Worm (Caenorhabditis elegans) whole organism, L1 larva: ENCODE results near the gene Y73B6BL.23.

Experiments used
- C34B4.2 ChIP-seq: sonication (generic microtip); optimal IDR thresholded peaks from 2 replicates; lab custom pipeline; 2017; ENCODE audit warnings: mild to moderate bottlenecking, missing genetic modification characterization, missing compliant biosample characterization
- aha-1 ChIP-seq: fragments of 150-350 bp; optimal IDR thresholded peaks from 2 replicates; lab custom pipeline; 2014; ENCODE audit warnings: missing biosample characterization, missing genetic modification characterization
- ama-1 ChIP-seq: fragments of 150-350 bp; optimal IDR thresholded peaks from 2 replicates; lab custom pipeline; 2014
- blmp-1 ChIP-seq: fragments of 150-350 bp; optimal IDR thresholded peaks from 2 replicates; lab custom pipeline; 2014; ENCODE audit warnings: missing biosample characterization, missing genetic modification characterization
- ceh-63 ChIP-seq: fragments of 200-800 bp; sonication (Bioruptor generic); optimal IDR thresholded peaks from 2 replicates; lab custom pipeline; 2018; ENCODE audit warnings: mild to moderate bottlenecking, missing genetic modification characterization, missing compliant biosample characterization
- ceh-8 ChIP-seq: fragments of 200-800 bp; sonication (Bioruptor generic); optimal IDR thresholded peaks from 2 replicates; lab custom pipeline; 2018; ENCODE audit warnings: mild to moderate bottlenecking, missing genetic modification characterization, moderate library complexity, missing compliant biosample characterization
- dsc-1 ChIP-seq: sonication (generic microtip); optimal IDR thresholded peaks from 2 replicates; lab custom pipeline; 2016; ENCODE audit warnings: mild to moderate bottlenecking, missing genetic modification characterization, missing compliant biosample characterization
- efl-1 ChIP-seq, 4 experiments: fragments of 150-350 bp; optimal IDR thresholded peaks in 3 of 4; peaks in 1 of 4; 1 replicate in 1 of 4; 2 replicates in 3 of 4; lab custom pipeline; 2014; ENCODE audit warnings: missing biosample characterization in 2 of 4, missing genetic modification characterization in 2 of 4, missing genetic modification reagents in 2 of 4
- egl-13 ChIP-seq: sonication (generic microtip); optimal IDR thresholded peaks from 2 replicates; lab custom pipeline; 2016; ENCODE audit warnings: missing genotype, missing genetic modification reagents, missing genetic modification characterization, missing compliant biosample characterization
- elt-2 ChIP-seq: sonication (generic microtip); optimal IDR thresholded peaks from 2 replicates; lab custom pipeline; 2016; ENCODE audit warnings: missing genetic modification characterization, mild to moderate bottlenecking, inconsistent platforms, missing compliant biosample characterization, missing genetic modification reagents
- elt-3 ChIP-seq, 6 experiments: fragments of 150-350 bp in 1 of 6; sonication (generic microtip); optimal IDR thresholded peaks; 2 replicates each; lab custom pipeline; 2017 to 2018; ENCODE audit warnings: missing biosample characterization in 6 of 6, missing genetic modification characterization in 6 of 6, inconsistent platforms in 1 of 6
- fkh-10 ChIP-seq: sonication (generic microtip); optimal IDR thresholded peaks from 2 replicates; lab custom pipeline; 2017; ENCODE audit warnings: missing biosample characterization, missing genetic modification reagents, missing genetic modification characterization
- fos-1 ChIP-seq: fragments of 150-350 bp; optimal IDR thresholded peaks from 2 replicates; lab custom pipeline; 2014; ENCODE audit warnings: missing biosample characterization, missing genetic modification characterization
- grh-1 ChIP-seq: fragments of 200-800 bp; sonication (Bioruptor generic); IDR thresholded peaks from 2 replicates; pipeline ENCODE4 v1.3.6; 2022; ENCODE audit warnings: missing genetic modification reagents, missing genetic modification characterization, missing compliant biosample characterization
- hlh-4 ChIP-seq: sonication (generic microtip); optimal IDR thresholded peaks from 2 replicates; lab custom pipeline; 2016; ENCODE audit warnings: mild to moderate bottlenecking, missing genetic modification characterization, missing compliant biosample characterization
- irx-1 ChIP-seq: sonication (generic microtip); optimal IDR thresholded peaks from 2 replicates; lab custom pipeline; 2016; ENCODE audit warnings: missing genetic modification characterization, missing compliant biosample characterization
- jun-1 ChIP-seq: fragments of 150-350 bp; optimal IDR thresholded peaks from 2 replicates; lab custom pipeline; 2014; ENCODE audit warnings: missing biosample characterization, missing genetic modification reagents, missing genetic modification characterization
- lin-13 ChIP-seq: fragments of 150-350 bp; optimal IDR thresholded peaks from 2 replicates; lab custom pipeline; 2014; ENCODE audit warnings: missing biosample characterization, missing genetic modification reagents, missing genetic modification characterization
- lin-14 ChIP-seq: fragments of 200-800 bp; sonication (Bioruptor generic); optimal IDR thresholded peaks from 2 replicates; lab custom pipeline; 2018; ENCODE audit warnings: mild to moderate bottlenecking, missing genetic modification characterization, moderate library complexity, missing compliant biosample characterization
- lin-35 ChIP-seq, 2 experiments: fragments of 150-350 bp; optimal IDR thresholded peaks; 2 replicates each; lab custom pipeline; 2014; ENCODE audit warnings: missing biosample characterization in 2 of 2, missing genetic modification characterization in 2 of 2, missing genetic modification reagents in 2 of 2
- lsy-2 ChIP-seq, 2 experiments: fragments of 150-350 bp; optimal IDR thresholded peaks; 2 replicates each; lab custom pipeline; 2014; ENCODE audit warnings: missing biosample characterization in 2 of 2, missing genetic modification characterization in 2 of 2
- mab-9 ChIP-seq: fragments of 200-800 bp; sonication (Bioruptor generic); IDR thresholded peaks from 2 replicates; pipeline ENCODE4 v1.3.6; 2022; ENCODE audit warnings: missing genetic modification reagents, missing genetic modification characterization, missing compliant biosample characterization
- mef-2 ChIP-seq: fragments of 150-350 bp; optimal IDR thresholded peaks from 2 replicates; lab custom pipeline; 2014; ENCODE audit warnings: missing biosample characterization, missing genetic modification characterization
- nhr-237 ChIP-seq: fragments of 150-350 bp; optimal IDR thresholded peaks from 2 replicates; lab custom pipeline; 2014; ENCODE audit warnings: missing biosample characterization, missing genetic modification characterization
- nhr-28 ChIP-seq: fragments of 150-350 bp; optimal IDR thresholded peaks from 2 replicates; lab custom pipeline; 2014; ENCODE audit warnings: missing biosample characterization, missing genetic modification characterization
- nhr-47 ChIP-seq: sonication (generic microtip); optimal IDR thresholded peaks from 2 replicates; lab custom pipeline; 2016; ENCODE audit warnings: mild to moderate bottlenecking, missing genetic modification characterization, moderate library complexity, missing compliant biosample characterization
- nhr-71 ChIP-seq: sonication (generic microtip); optimal IDR thresholded peaks from 2 replicates; lab custom pipeline; 2016; ENCODE audit warnings: mild to moderate bottlenecking, missing genetic modification characterization, moderate library complexity, missing compliant biosample characterization
- nhr-76 ChIP-seq: sonication (generic microtip); optimal IDR thresholded peaks from 2 replicates; lab custom pipeline; 2017; ENCODE audit warnings: missing biosample characterization, missing genetic modification characterization
- nhr-84 ChIP-seq: sonication (generic microtip); optimal IDR thresholded peaks from 2 replicates; lab custom pipeline; 2017; ENCODE audit warnings: missing biosample characterization, missing genetic modification characterization
- pag-3 ChIP-seq: sonication (generic microtip); optimal IDR thresholded peaks from 2 replicates; lab custom pipeline; 2017; ENCODE audit warnings: missing genetic modification characterization, mild to moderate bottlenecking, missing compliant biosample characterization, antibody characterized with exemption, borderline replicate concordance; ENCODE audit not compliant: insufficient read depth
- pqm-1 ChIP-seq: sonication (generic microtip); optimal IDR thresholded peaks from 3 replicates; lab custom pipeline; 2017; ENCODE audit warnings: missing biosample characterization, missing genetic modification characterization
- skn-1 ChIP-seq: fragments of 150-350 bp; optimal IDR thresholded peaks from 2 replicates; lab custom pipeline; 2014; ENCODE audit warnings: missing biosample characterization, missing genetic modification characterization
- swsn-7 ChIP-seq: sonication (generic microtip); optimal IDR thresholded peaks from 2 replicates; lab custom pipeline; 2016; ENCODE audit warnings: missing genetic modification characterization, missing compliant biosample characterization
- tlp-1 ChIP-seq: fragments of 150-350 bp; optimal IDR thresholded peaks from 2 replicates; lab custom pipeline; 2014; ENCODE audit warnings: missing biosample characterization, missing genetic modification characterization
- unc-98 ChIP-seq: fragments of 200-800 bp; sonication (Bioruptor generic); IDR thresholded peaks from 2 replicates; pipeline ENCODE4 v1.3.6; 2022; ENCODE audit warnings: missing genetic modification characterization, missing compliant biosample characterization
- ztf-11 ChIP-seq, 2 experiments: sonication (generic microtip); optimal IDR thresholded peaks; 2 replicates each; lab custom pipeline; 2016 to 2017; ENCODE audit warnings: missing genetic modification characterization in 2 of 2, missing biosample characterization in 1 of 2, missing compliant biosample characterization in 1 of 2
- ztf-4 ChIP-seq: fragments of 150-350 bp; optimal IDR thresholded peaks from 2 replicates; lab custom pipeline; 2014; ENCODE audit warnings: missing biosample characterization, missing genetic modification characterization

The Y73B6BL.23 gene

DNA sequence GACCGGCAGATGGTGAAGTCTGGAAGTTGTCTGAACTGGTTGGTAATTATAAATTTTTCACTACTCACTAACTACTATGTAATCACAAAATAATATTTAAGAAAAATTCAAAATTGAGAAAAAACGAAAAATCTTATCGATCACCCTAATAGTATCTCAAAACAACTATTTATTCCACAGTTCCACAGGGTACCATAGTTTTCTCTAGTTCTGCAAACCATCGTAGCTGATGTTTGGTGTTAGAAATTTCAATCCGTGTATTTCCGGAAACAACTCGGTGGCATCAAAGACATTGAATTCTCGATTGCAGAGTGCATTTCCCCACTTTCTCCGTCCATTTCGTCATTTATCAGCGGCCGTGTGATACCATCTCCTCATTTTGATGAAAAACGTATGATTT, 22.7 kb upstream of the Y73B6BL.23 start, which contains the start of gene Y73B6BL.31:
Gene Y73B6BL.31, plus strand, starts transcription at position 301 of the 400 bp plus-strand sequence.
- TF ChIP-seq egl-13 (tag; lab: Kevin White, UChicago) (no peak), fos-1 (tag; lab: Kevin White, UChicago) (no peak), irx-1 (tag; lab: Kevin White, UChicago) (no peak), fkh-10 (GFP tag; lab: Kevin White, UChicago) (no peak), pqm-1 (tag; lab: Kevin White, UChicago) (no peak), lin-13 (GFP tag; lab: Kevin White, UChicago) (no peak), mab-9 (no peak), ceh-63 (GFP tag; lab: Kevin White, UChicago) (no peak), efl-1 (optimal IDR thresholded peaks at IDR 0.05; lab: Kevin White, UChicago) (no peak), efl-1 (GFP tag; optimal IDR thresholded peaks at IDR 0.05 in 1 of 2; lab: Kevin White, UChicago) (no peak), ceh-8 (GFP tag; lab: Kevin White, UChicago) (no peak), aha-1 (tag; lab: Kevin White, UChicago) (no peak), ztf-11 (tag; optimal IDR thresholded peaks at IDR 0.05; lab: Kevin White, UChicago) (no peak), nhr-237 (tag; lab: Kevin White, UChicago) (no peak), nhr-76 (tag; lab: Kevin White, UChicago) (no peak), swsn-7 (no peak), nhr-84 (tag; lab: Kevin White, UChicago) (no peak), C34B4.2 (tag; lab: Kevin White, UChicago) (no peak), elt-3 (tag; optimal IDR thresholded peaks at IDR 0.05; lab: Kevin White, UChicago) (no peak), ama-1 (no peak), unc-98 (GFP tag; lab: Robert Waterston, UW) (no peak)

DNA sequence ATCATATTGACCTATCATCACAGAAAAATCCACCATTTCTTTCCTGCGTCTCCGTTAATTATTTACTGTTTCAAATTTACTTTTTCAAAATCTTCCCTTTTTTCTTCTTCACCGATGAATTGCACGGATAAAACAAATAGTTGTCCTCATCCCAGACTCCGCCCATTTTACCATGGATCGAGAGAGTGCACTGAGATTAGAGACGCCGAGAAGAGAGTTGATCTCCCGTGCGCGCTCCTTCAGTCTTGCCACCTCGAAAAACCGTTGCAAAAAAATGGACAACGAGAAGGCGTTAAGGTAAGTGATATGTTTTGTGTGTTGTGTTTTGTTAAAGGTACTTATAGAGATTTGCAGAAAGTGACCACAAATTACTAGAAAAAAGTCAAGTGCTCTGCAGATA, 19.2 kb upstream of the Y73B6BL.23 start, which contains the start of gene dlc-5:
Gene dlc-5, plus strand, starts transcription at position 154 of the 400 bp plus-strand sequence.
- no peak for TF ChIP-seq lin-13 (GFP tag; lab: Kevin White, UChicago)
- no peak for TF ChIP-seq mef-2 (tag; lab: Kevin White, UChicago)
- no peak for TF ChIP-seq dsc-1 (tag; lab: Kevin White, UChicago)
- TF ChIP-seq nhr-84 (tag; lab: Kevin White, UChicago): no peak
- TF ChIP-seq swsn-7: no peak
- TF ChIP-seq ceh-8 (GFP tag; lab: Kevin White, UChicago): no peak
- no peak for TF ChIP-seq blmp-1 (tag; lab: Kevin White, UChicago)
- TF ChIP-seq grh-1 (GFP tag; lab: Robert Waterston, UW): no peak
- no peak for TF ChIP-seq aha-1 (tag; lab: Kevin White, UChicago)
- no peak for TF ChIP-seq hlh-4 (tag; lab: Kevin White, UChicago)
- TF ChIP-seq jun-1: no peak
- no peak for TF ChIP-seq pag-3
- TF ChIP-seq ztf-4 (tag; lab: Kevin White, UChicago): no peak
- no peak for TF ChIP-seq lin-14 (GFP tag; lab: Kevin White, UChicago)
- TF ChIP-seq lsy-2 (tag; optimal IDR thresholded peaks at IDR 0.05; lab: Kevin White, UChicago): no peak

DNA sequence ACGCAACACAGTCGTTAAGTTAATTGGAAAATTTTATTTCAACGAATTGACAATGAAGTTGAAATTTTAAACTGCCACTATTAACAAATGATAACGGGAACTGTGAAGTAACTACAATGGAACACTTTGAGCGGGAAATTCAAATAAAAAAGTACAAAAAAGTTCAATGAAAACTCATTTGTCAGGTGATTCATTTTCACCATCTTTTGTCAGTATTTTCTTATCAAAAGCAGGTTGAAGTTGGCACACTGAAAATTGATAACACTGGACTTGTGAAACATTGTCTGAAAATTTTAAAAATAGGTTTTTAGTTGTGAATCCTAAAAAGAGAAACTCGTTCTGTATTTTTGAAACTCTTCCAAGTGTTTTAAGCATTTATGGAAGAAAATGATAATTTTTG, 14.5 kb upstream of the Y73B6BL.23 start:
- peak in 1 of 2 experiments; percentile 18 for TF ChIP-seq lin-35 (GFP tag; optimal IDR thresholded peaks at IDR 0.05; lab: Kevin White, UChicago)
- TF ChIP-seq skn-1 (tag; lab: Kevin White, UChicago): no peak
- TF ChIP-seq elt-2 (tag; lab: Kevin White, UChicago): peak; percentile 36
- TF ChIP-seq efl-1 (optimal IDR thresholded peaks at IDR 0.05; lab: Kevin White, UChicago): no peak
- peak in 1 of 2 experiments; percentile 63 for TF ChIP-seq efl-1 (GFP tag; optimal IDR thresholded peaks at IDR 0.05 in 1 of 2; lab: Kevin White, UChicago)
- TF ChIP-seq nhr-28 (tag; lab: Kevin White, UChicago): no peak

DNA sequence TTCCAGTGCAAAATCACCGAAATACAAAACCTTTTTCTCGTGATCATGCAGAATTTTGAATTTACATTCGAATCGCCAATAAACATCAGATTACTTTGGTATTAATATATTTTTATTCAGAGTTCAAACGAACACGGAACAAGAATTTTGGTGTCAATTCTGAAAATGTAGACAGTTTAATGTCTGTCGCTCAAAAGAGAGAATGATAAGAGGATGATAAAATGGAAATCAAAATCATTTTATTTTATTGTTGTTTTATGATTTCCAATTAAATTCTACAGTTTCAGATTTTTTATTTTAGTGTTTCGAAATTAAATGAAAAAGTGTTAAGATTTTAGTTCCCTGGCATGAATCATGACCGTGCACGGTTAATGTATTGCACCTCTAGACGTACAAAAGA, 13.5 kb upstream of the Y73B6BL.23 start:
- TF ChIP-seq tlp-1 (peak; percentile 13), nhr-71 (no peak), hlh-4 (tag; lab: Kevin White, UChicago) (no peak), nhr-47 (tag; lab: Kevin White, UChicago) (no peak), elt-2 (tag; lab: Kevin White, UChicago) (peak; percentile 40)
